Worm (Caenorhabditis elegans) whole organism, midembryonic: Measurements from ENCODE around the gene spex-3.
A peak's percentile ranks its signal among the peaks of the same experiment; 100 is the strongest.

Source experiments
- T22C8.4 ChIP-seq: fragments of 200-800 bp; sonication (Bioruptor generic); IDR thresholded peaks from 2 replicates; pipeline ENCODE4 v1.3.6; 2022; ENCODE audit warnings: missing genetic modification characterization, missing compliant biosample characterization
- cog-1 ChIP-seq: sonication (generic microtip); optimal IDR thresholded peaks from 2 replicates; lab custom pipeline; 2016; ENCODE audit warnings: missing genetic modification characterization, missing compliant biosample characterization
- flt-1 ChIP-seq: fragments of 200-800 bp; sonication (Bioruptor generic); IDR thresholded peaks from 2 replicates; pipeline ENCODE4 v1.3.6; 2022; ENCODE audit warnings: missing genetic modification characterization, missing compliant biosample characterization
- klf-2 ChIP-seq: fragments of 200-800 bp; sonication (Bioruptor generic); conservative IDR thresholded peaks from 2 replicates; pipeline ENCODE4 v1.3.6; 2022; ENCODE audit warnings: missing genetic modification reagents, missing genetic modification characterization, missing compliant biosample characterization
- med-1 ChIP-seq: sonication (generic microtip); optimal IDR thresholded peaks from 2 replicates; lab custom pipeline; 2017; ENCODE audit warnings: missing genetic modification characterization, mild to moderate bottlenecking, missing compliant biosample characterization, antibody characterized with exemption, missing genetic modification reagents; ENCODE audit not compliant: insufficient read depth
- ref-1 ChIP-seq: fragments of 200-800 bp; sonication (Bioruptor generic); conservative IDR thresholded peaks from 2 replicates; pipeline ENCODE4 v1.3.6; 2022; ENCODE audit warnings: missing genetic modification reagents, missing genetic modification characterization, missing compliant biosample characterization
- tab-1 ChIP-seq: fragments of 200-800 bp; sonication (Bioruptor generic); IDR thresholded peaks from 2 replicates; pipeline ENCODE4 v1.3.6; 2022; ENCODE audit warnings: missing genetic modification characterization, missing compliant biosample characterization
- ztf-23 ChIP-seq: fragments of 200-800 bp; sonication (Bioruptor generic); IDR thresholded peaks from 2 replicates; pipeline ENCODE4 v1.3.6; 2022; ENCODE audit warnings: missing genetic modification reagents, missing genetic modification characterization, missing compliant biosample characterization
- ztf-29 ChIP-seq: fragments of 200-800 bp; sonication (Bioruptor generic); IDR thresholded peaks from 2 replicates; pipeline ENCODE4 v1.3.6; 2022; ENCODE audit warnings: missing genetic modification reagents, missing genetic modification characterization, missing compliant biosample characterization

spex-3 gene

DNA sequence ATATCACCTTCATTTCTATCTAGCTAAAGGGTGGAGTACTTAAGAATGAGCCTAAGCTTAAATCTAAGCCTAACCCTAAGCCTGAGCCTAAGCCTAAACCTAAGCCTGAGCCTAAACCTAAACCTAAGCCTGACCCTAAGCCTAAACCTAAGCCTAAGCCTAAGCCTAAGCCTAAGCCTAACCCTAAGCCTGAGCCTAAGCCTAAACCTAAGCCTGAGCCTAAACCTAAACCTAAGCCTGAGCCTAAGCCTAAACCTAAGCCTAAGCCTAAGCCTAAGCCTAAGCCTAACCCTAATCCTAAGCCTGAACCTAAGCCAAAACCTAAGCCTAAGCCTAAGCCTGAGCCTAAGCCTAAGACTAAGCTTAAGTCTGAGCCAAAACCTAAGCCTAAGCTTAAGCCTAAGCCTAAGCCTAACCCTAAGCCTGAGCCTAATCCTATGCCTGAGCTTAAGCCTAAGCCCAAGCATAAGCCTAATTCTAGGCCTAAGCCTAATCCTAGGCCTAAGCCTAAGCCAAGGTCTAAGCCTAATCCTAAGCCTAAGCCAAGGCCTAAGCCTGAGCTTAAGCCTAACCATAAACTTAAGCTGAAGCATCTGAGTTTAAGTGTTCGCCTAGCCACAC, 11.9 kb upstream of the spex-3 start:
- TF ChIP-seq ztf-23 (0 out of 2 replicates have a peak, but pooled peaks have one; percentile 60), klf-2 (no peak)

DNA sequence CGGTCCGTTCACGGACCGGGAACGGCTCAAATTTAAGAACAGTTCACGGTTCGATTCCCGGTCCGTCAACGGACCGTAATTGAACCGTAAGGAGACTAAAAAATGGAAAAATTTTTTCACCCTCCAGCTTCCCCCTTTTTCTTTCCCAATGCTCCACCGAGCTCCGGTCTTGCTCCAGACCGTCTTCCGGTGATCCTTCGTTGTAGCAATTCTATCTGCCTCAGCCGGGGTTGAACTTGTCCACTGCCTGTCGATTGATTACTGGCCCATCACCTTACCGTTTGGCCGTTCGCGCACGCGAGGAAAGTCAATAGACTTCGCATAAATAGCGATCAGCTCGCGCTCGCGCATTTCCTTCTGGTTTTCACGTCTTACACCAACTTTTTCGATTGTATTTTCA, 5.0 kb upstream of the spex-3 start:
- 0 out of 2 replicates have a peak, but pooled peaks have one; percentile 43 for TF ChIP-seq flt-1 (GFP tag; lab: Robert Waterston, UW)
- 0 out of 2 replicates have a peak, but pooled peaks have one; percentile 37 for TF ChIP-seq tab-1 (GFP tag; lab: Robert Waterston, UW)
- TF ChIP-seq ztf-23 = 0 out of 2 replicates have a peak, but pooled peaks have one; percentile 37

ce11 chrIII:1705799-1706198, 3.6 kb upstream of the spex-3 start, which contains the start of the genes fbxa-13 and Y22D7AR.2:
Gene fbxa-13 (minus strand): TSS chrIII:1705899.
Gene Y22D7AR.2 (plus strand): TSS chrIII:1705946.
- TF ChIP-seq ref-1 (GFP tag; lab: Robert Waterston, UW) (no peak), cog-1 (tag; lab: Kevin White, UChicago) (no peak), ztf-23 (no peak), med-1 (GFP tag; lab: Kevin White, UChicago) (no peak), ztf-29 (GFP tag; lab: Robert Waterston, UW) (no peak), tab-1 (GFP tag; lab: Robert Waterston, UW) (no peak), T22C8.4 (no peak), flt-1 (GFP tag; lab: Robert Waterston, UW) (no peak), klf-2 (no peak)

ce11 chrIII:1705331-1705730, 3.1 kb upstream of the spex-3 start:
- no peak for TF ChIP-seq ztf-23
- no peak for TF ChIP-seq flt-1 (GFP tag; lab: Robert Waterston, UW)
- TF ChIP-seq med-1 (GFP tag; lab: Kevin White, UChicago) = no peak
- TF ChIP-seq ref-1 (GFP tag; lab: Robert Waterston, UW) = no peak
- no peak for TF ChIP-seq cog-1 (tag; lab: Kevin White, UChicago)
- TF ChIP-seq tab-1 (GFP tag; lab: Robert Waterston, UW) = no peak
- TF ChIP-seq T22C8.4 = no peak
- no peak for TF ChIP-seq klf-2
- no peak for TF ChIP-seq ztf-29 (GFP tag; lab: Robert Waterston, UW)

DNA sequence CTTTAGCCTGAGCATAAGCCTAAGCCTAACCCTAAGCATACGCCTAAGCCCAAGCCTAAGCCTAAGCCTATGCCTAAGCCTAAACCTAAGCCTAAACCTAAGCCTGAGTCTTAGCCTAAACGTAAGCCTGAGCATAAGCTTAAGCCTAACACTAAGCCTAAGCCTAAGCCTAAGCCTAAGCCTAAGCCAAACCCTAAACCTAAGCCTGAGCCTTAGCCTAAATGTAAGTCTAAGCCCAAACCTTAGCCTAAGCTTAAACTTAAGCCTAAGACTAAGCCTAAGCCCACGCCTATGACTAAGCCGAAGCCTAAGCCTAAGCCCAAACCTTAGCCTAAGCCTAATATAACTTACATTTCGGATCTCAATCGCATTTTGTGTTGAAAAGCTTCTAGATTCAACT, 1.8 kb upstream of the spex-3 start:
- TF ChIP-seq klf-2 (no peak), T22C8.4 (no peak), flt-1 (GFP tag; lab: Robert Waterston, UW) (no peak), ztf-23 (no peak), ref-1 (GFP tag; lab: Robert Waterston, UW) (no peak), ztf-29 (GFP tag; lab: Robert Waterston, UW) (no peak)

ce11 chrIII:1698842-1699241, 3.4 kb downstream of the spex-3 start, which contains the start of gene fbxa-74:
Gene fbxa-74 (minus strand): TSS chrIII:1698986.
- TF ChIP-seq T22C8.4 (no peak), klf-2 (no peak), ztf-23 (no peak), med-1 (GFP tag; lab: Kevin White, UChicago) (no peak), flt-1 (GFP tag; lab: Robert Waterston, UW) (no peak), tab-1 (GFP tag; lab: Robert Waterston, UW) (no peak), ztf-29 (GFP tag; lab: Robert Waterston, UW) (no peak), cog-1 (tag; lab: Kevin White, UChicago) (no peak), ref-1 (GFP tag; lab: Robert Waterston, UW) (no peak)

- no peak for TF ChIP-seq ref-1 (GFP tag; lab: Robert Waterston, UW)
- no peak for TF ChIP-seq med-1 (GFP tag; lab: Kevin White, UChicago)
- TF ChIP-seq ztf-23 = no peak
- TF ChIP-seq cog-1 (tag; lab: Kevin White, UChicago) = no peak
- no peak for TF ChIP-seq flt-1 (GFP tag; lab: Robert Waterston, UW)
- no peak for TF ChIP-seq ztf-29 (GFP tag; lab: Robert Waterston, UW)
- TF ChIP-seq T22C8.4 = no peak
- no peak for TF ChIP-seq klf-2
- no peak for TF ChIP-seq tab-1 (GFP tag; lab: Robert Waterston, UW)
Measured at ce11 chrIII:1695006-1695405, 7.2 kb downstream of the spex-3 start, which contains the start of gene srd-64. Gene srd-64 (minus strand): TSS chrIII:1695106.

ce11 chrIII:1689927-1690326, 12.3 kb downstream of the spex-3 start, which contains the start of gene Y22D7AR.14:
Gene Y22D7AR.14 (minus strand): TSS chrIII:1690027.
- no peak for TF ChIP-seq T22C8.4
- no peak for TF ChIP-seq flt-1 (GFP tag; lab: Robert Waterston, UW)
- no peak for TF ChIP-seq ztf-29 (GFP tag; lab: Robert Waterston, UW)
- TF ChIP-seq cog-1 (tag; lab: Kevin White, UChicago) = no peak
- TF ChIP-seq med-1 (GFP tag; lab: Kevin White, UChicago) = no peak
- no peak for TF ChIP-seq ref-1 (GFP tag; lab: Robert Waterston, UW)
- TF ChIP-seq ztf-23 = no peak
- TF ChIP-seq tab-1 (GFP tag; lab: Robert Waterston, UW) = no peak
- no peak for TF ChIP-seq klf-2

DNA sequence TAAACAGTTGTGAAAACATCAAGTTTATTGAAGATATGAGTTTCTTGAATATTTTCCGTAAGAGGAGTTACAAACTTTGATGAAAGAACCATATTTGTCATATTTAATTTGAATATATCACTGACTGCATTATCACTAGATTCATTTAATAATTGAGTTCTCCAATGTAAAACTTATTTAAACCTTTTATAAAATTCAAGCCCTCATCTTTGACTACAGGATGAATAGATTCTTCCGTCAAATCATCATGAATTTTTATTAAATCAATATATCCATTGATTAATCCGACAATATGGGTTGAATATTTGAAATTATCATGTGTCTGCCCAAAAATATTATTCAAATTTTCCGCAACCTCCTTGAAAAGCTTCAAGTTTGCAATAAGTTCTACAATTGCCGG, 14.2 kb downstream of the spex-3 start, which contains the start of gene Y22D7AR.7:
TSS of gene Y22D7AR.7 (minus strand) at position 101 of the 400 bp plus-strand sequence.
- TF ChIP-seq ref-1 (GFP tag; lab: Robert Waterston, UW) (no peak), flt-1 (GFP tag; lab: Robert Waterston, UW) (no peak), med-1 (GFP tag; lab: Kevin White, UChicago) (no peak), ztf-29 (GFP tag; lab: Robert Waterston, UW) (no peak), T22C8.4 (no peak), cog-1 (tag; lab: Kevin White, UChicago) (no peak), ztf-23 (no peak), klf-2 (no peak), tab-1 (GFP tag; lab: Robert Waterston, UW) (no peak)

- TF ChIP-seq med-1 (GFP tag; lab: Kevin White, UChicago) = no peak
- TF ChIP-seq cog-1 (tag; lab: Kevin White, UChicago) = no peak
- TF ChIP-seq flt-1 (GFP tag; lab: Robert Waterston, UW) = no peak
- no peak for TF ChIP-seq ztf-23
- no peak for TF ChIP-seq ztf-29 (GFP tag; lab: Robert Waterston, UW)
- no peak for TF ChIP-seq klf-2
- TF ChIP-seq T22C8.4 = no peak
- no peak for TF ChIP-seq ref-1 (GFP tag; lab: Robert Waterston, UW)
- TF ChIP-seq tab-1 (GFP tag; lab: Robert Waterston, UW) = no peak
Measured at ce11 chrIII:1682262-1682661, 20.0 kb downstream of the spex-3 start.
